Worm (Caenorhabditis elegans) whole organism, early embryonic: ENCODE results near the gene srbc-70.

Experiments used
- B0310.2 ChIP-seq: sonication (generic microtip); optimal IDR thresholded peaks from 2 replicates; lab custom pipeline; 2016; ENCODE audit warnings: mild to moderate bottlenecking, missing genetic modification characterization, missing compliant biosample characterization
- F13C5.2 ChIP-seq: sonication (generic microtip); optimal IDR thresholded peaks from 2 replicates; lab custom pipeline; 2017; ENCODE audit warnings: mild to moderate bottlenecking, missing genetic modification characterization, inconsistent platforms, missing compliant biosample characterization
- aly-1 ChIP-seq: sonication (generic microtip); optimal IDR thresholded peaks from 2 replicates; lab custom pipeline; 2016; ENCODE audit warnings: missing genetic modification characterization, missing compliant biosample characterization
- ama-1 ChIP-seq: fragments of 150-350 bp; optimal IDR thresholded peaks from 2 replicates; lab custom pipeline; 2014
- ceh-13 ChIP-seq: fragments of 200-800 bp; sonication (Bioruptor generic); optimal IDR thresholded peaks from 2 replicates; lab custom pipeline; 2018; ENCODE audit warnings: mild to moderate bottlenecking, missing genetic modification characterization, missing compliant biosample characterization
- ceh-36 ChIP-seq: sonication (generic microtip); optimal IDR thresholded peaks from 2 replicates; lab custom pipeline; 2016; ENCODE audit warnings: missing genetic modification characterization, inconsistent platforms, missing compliant biosample characterization
- ets-7 ChIP-seq: sonication (generic microtip); optimal IDR thresholded peaks from 2 replicates; lab custom pipeline; 2016; ENCODE audit warnings: missing genotype, missing genetic modification characterization, missing compliant biosample characterization
- flt-1 ChIP-seq: fragments of 200-800 bp; sonication (Bioruptor generic); IDR thresholded peaks from 2 replicates; pipeline ENCODE4 v1.3.6; 2022; ENCODE audit warnings: missing genetic modification characterization, missing compliant biosample characterization
- hmbx-1 ChIP-seq: sonication (generic microtip); optimal IDR thresholded peaks from 2 replicates; lab custom pipeline; 2016; ENCODE audit warnings: mild to moderate bottlenecking, missing genetic modification characterization, missing compliant biosample characterization
- hmg-4 ChIP-seq: fragments of 200-800 bp; sonication (Bioruptor generic); optimal IDR thresholded peaks from 2 replicates; lab custom pipeline; 2018; ENCODE audit warnings: mild to moderate bottlenecking, missing genetic modification characterization, missing compliant biosample characterization
- hnd-1 ChIP-seq: sonication (generic microtip); optimal IDR thresholded peaks from 2 replicates; lab custom pipeline; 2016; ENCODE audit warnings: missing genetic modification characterization, missing compliant biosample characterization
- pes-1 ChIP-seq: fragments of 200-800 bp; sonication (Bioruptor generic); IDR thresholded peaks from 2 replicates; pipeline ENCODE4 v1.3.6; 2022; ENCODE audit warnings: missing genetic modification reagents, missing genetic modification characterization, missing compliant biosample characterization
- scrt-1 ChIP-seq: fragments of 200-800 bp; sonication (Bioruptor generic); IDR thresholded peaks from 2 replicates; pipeline ENCODE4 v1.3.6; 2022; ENCODE audit warnings: missing genetic modification characterization, missing compliant biosample characterization
- sea-1 ChIP-seq: fragments of 200-800 bp; sonication (Bioruptor generic); conservative IDR thresholded peaks from 2 replicates; pipeline ENCODE4 v1.3.6; 2022; ENCODE audit warnings: missing genetic modification characterization, missing compliant biosample characterization
- tbx-11 ChIP-seq: fragments of 200-800 bp; sonication (Bioruptor generic); IDR thresholded peaks from 2 replicates; pipeline ENCODE4 v1.3.6; 2022; ENCODE audit warnings: missing genetic modification characterization, missing compliant biosample characterization
- tbx-37 ChIP-seq: fragments of 200-800 bp; sonication (Bioruptor generic); conservative IDR thresholded peaks from 2 replicates; pipeline ENCODE4 v1.3.6; 2022; ENCODE audit warnings: missing genetic modification reagents, missing genetic modification characterization, missing compliant biosample characterization
- tra-4 ChIP-seq: sonication (generic microtip); optimal IDR thresholded peaks from 2 replicates; lab custom pipeline; 2017; ENCODE audit warnings: missing genetic modification characterization, missing compliant biosample characterization

The srbc-70 gene

DNA sequence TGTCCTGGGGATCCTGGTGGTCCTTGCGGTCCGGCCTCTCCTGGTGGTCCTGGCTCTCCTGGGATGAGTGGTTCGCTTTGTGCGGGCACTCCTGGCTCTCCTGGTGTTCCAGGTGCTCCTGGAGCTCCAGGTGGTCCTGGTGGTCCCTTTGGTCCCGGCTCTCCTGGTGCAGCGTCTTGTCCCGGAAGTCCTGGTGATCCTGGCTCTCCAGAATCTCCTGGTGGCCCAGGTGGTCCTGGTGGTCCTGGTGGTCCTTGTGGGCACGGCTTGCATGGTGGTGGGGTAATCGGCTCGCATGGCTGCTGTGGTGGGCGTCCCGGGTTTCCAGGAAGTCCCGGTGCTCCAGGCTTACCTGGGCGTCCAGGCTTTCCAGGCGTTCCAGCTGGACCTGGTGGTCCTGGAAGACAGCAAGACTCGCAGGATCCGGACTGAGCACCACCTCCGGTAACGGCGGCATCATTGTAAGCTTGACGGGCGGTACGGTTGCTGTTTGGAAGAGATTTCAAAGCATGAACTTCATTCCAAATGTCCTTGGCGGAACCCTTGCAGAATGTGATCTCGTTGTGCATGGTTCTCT, 16.1 kb upstream of the srbc-70 start:
- TF ChIP-seq tbx-37, result no peak
- TF ChIP-seq aly-1 (tag; lab: Kevin White, UChicago), result peak; percentile 2

DNA sequence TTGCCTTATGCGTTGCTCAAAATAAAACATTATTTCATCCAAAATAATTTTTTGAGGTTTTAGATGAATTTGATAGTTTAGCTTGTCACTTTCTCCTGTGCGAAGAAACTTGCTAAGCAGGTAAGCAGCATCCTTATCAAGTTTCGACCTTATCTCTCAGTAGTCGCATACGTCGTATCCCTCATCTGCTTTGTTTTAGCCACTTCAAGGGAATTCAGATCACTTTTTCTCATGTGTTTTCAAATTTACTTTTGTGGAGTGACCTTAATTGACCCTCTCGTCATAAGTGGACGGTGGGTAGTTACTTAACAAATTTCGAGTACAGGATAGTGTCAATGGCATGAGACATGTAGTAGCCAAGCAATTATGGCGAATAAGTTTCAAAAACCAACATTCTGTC, 8.9 kb upstream of the srbc-70 start:
- TF ChIP-seq ceh-13 (GFP tag; lab: Kevin White, UChicago) (no peak), hnd-1 (no peak), sea-1 (GFP tag; lab: Robert Waterston, UW) (no peak), hmg-4 (GFP tag; lab: Kevin White, UChicago) (no peak), ets-7 (tag; lab: Kevin White, UChicago) (no peak), aly-1 (tag; lab: Kevin White, UChicago) (no peak), hmbx-1 (tag; lab: Kevin White, UChicago) (no peak), scrt-1 (GFP tag; lab: Robert Waterston, UW) (no peak), F13C5.2 (tag; lab: Kevin White, UChicago) (no peak), flt-1 (GFP tag; lab: Robert Waterston, UW) (no peak), tbx-37 (no peak), pes-1 (no peak), ceh-36 (no peak), tra-4 (tag; lab: Kevin White, UChicago) (no peak), tbx-11 (GFP tag; lab: Robert Waterston, UW) (no peak)

DNA sequence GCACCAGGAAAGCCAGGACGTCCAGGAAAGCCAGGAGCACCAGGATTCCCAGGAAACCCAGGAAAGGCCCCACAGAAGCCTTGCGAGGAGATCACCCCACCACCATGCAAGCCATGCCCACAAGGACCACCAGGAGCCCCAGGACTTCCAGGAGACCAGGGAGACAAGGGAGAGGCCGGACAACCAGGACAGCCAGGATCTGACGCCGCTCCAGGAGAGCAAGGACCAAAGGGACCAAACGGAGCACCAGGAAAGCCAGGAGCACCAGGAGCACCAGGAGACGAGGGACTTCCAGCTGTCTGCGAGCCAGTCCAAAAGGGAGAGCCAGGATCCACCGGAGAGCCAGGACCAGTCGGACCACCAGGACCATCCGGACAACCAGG, 8.2 kb upstream of the srbc-70 start:
- TF ChIP-seq hmbx-1 (tag; lab: Kevin White, UChicago) (no peak), sea-1 (GFP tag; lab: Robert Waterston, UW) (no peak), ceh-36 (no peak), flt-1 (GFP tag; lab: Robert Waterston, UW) (no peak), ama-1 (lab: Kevin White, UChicago) (no peak), tbx-37 (no peak), tbx-11 (GFP tag; lab: Robert Waterston, UW) (no peak), B0310.2 (no peak), hnd-1 (no peak), F13C5.2 (tag; lab: Kevin White, UChicago) (no peak), scrt-1 (GFP tag; lab: Robert Waterston, UW) (no peak), ets-7 (tag; lab: Kevin White, UChicago) (no peak), pes-1 (no peak), tra-4 (tag; lab: Kevin White, UChicago) (no peak), hmg-4 (GFP tag; lab: Kevin White, UChicago) (no peak), aly-1 (tag; lab: Kevin White, UChicago) (no peak), ceh-13 (GFP tag; lab: Kevin White, UChicago) (no peak)

- no peak for TF ChIP-seq hnd-1
- TF ChIP-seq F13C5.2 (tag; lab: Kevin White, UChicago), result no peak
- TF ChIP-seq ceh-36, result no peak
- TF ChIP-seq sea-1 (GFP tag; lab: Robert Waterston, UW), result no peak
These were observed 7.7 kb upstream of the srbc-70 start, which contains the start of the genes zipt-2.2 and dpy-13 for ce11 chrIV:4235315-4236024. Gene zipt-2.2, minus strand, starts transcription at chrIV:4235365. Gene dpy-13, plus strand, starts transcription at chrIV:4235614.

DNA sequence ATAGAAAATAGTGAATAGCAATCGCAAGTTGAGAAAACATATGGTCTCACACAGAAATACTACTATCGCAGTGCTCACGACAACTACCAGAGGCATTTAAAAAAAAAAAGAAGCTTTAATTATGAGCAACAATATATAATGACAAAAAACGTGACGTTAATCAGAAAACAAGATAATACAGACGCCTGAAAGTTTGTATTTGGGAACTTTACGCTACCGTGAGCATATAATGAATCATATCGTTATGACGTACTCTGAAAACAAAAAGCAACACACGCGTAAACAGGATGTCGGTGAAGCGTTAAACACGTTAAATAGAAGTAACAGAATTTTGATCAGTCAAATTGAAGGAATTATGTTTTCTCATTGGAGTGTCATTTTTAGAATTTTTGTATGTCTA, 2.0 kb downstream of the srbc-70 start, which contains the start of gene srbc-71:
srbc-71 (minus strand) TSS at position 101 of the 400 bp plus-strand sequence.
- TF ChIP-seq sea-1 (GFP tag; lab: Robert Waterston, UW), result no peak
- TF ChIP-seq ets-7 (tag; lab: Kevin White, UChicago), result no peak
- no peak for TF ChIP-seq tbx-37
- no peak for TF ChIP-seq B0310.2
- TF ChIP-seq hmg-4 (GFP tag; lab: Kevin White, UChicago), result no peak
- TF ChIP-seq tra-4 (tag; lab: Kevin White, UChicago), result no peak
- no peak for TF ChIP-seq flt-1 (GFP tag; lab: Robert Waterston, UW)
- TF ChIP-seq aly-1 (tag; lab: Kevin White, UChicago), result no peak
- no peak for TF ChIP-seq tbx-11 (GFP tag; lab: Robert Waterston, UW)
- TF ChIP-seq ama-1 (lab: Kevin White, UChicago), result no peak
- no peak for TF ChIP-seq pes-1
- no peak for TF ChIP-seq ceh-36
- no peak for TF ChIP-seq scrt-1 (GFP tag; lab: Robert Waterston, UW)
- no peak for TF ChIP-seq hmbx-1 (tag; lab: Kevin White, UChicago)
- TF ChIP-seq F13C5.2 (tag; lab: Kevin White, UChicago), result no peak
- TF ChIP-seq hnd-1, result no peak
- no peak for TF ChIP-seq ceh-13 (GFP tag; lab: Kevin White, UChicago)

- TF ChIP-seq aly-1 (tag; lab: Kevin White, UChicago), result no peak
- TF ChIP-seq sea-1 (GFP tag; lab: Robert Waterston, UW), result no peak
- TF ChIP-seq F13C5.2 (tag; lab: Kevin White, UChicago), result no peak
- TF ChIP-seq ets-7 (tag; lab: Kevin White, UChicago), result no peak
These were observed 7.8 kb downstream of the srbc-70 start, which contains the start of gene F30B5.11 for ce11 chrIV:4219983-4220382. Gene F30B5.11, minus strand, starts transcription at chrIV:4220083.

ce11 chrIV:4218276-4218675, 9.5 kb downstream of the srbc-70 start:
- no peak for TF ChIP-seq hmg-4 (GFP tag; lab: Kevin White, UChicago)
- no peak for TF ChIP-seq flt-1 (GFP tag; lab: Robert Waterston, UW)
- no peak for TF ChIP-seq ceh-36
- no peak for TF ChIP-seq aly-1 (tag; lab: Kevin White, UChicago)
- no peak for TF ChIP-seq ets-7 (tag; lab: Kevin White, UChicago)
- TF ChIP-seq scrt-1 (GFP tag; lab: Robert Waterston, UW), result no peak
- no peak for TF ChIP-seq pes-1
- TF ChIP-seq tra-4 (tag; lab: Kevin White, UChicago), result no peak
